Worm (Caenorhabditis elegans): ENCODE results near the gene mai-1.
A peak's percentile ranks its signal among the peaks of the same experiment; 100 is the strongest.

Gene mai-1

ce11 chrX:3108603-3109002, 7.8 kb downstream of the mai-1 start (continued):
- TF ChIP-seq nhr-25 (tag; optimal IDR thresholded peaks at IDR 0.05) = no peak
- no peak for TF ChIP-seq egl-27 (tag; optimal IDR thresholded peaks at IDR 0.05)
- no peak for TF ChIP-seq elt-3 (tag; optimal IDR thresholded peaks at IDR 0.05)
- peak; percentile 46 for TF ChIP-seq sma-9 (GFP tag; optimal IDR thresholded peaks at IDR 0.05)
- TF ChIP-seq sma-9 (tag; optimal IDR thresholded peaks at IDR 0.05) = no peak
- TF ChIP-seq lin-11 (tag; optimal IDR thresholded peaks at IDR 0.05) = no peak
- TF ChIP-seq ztf-4 (tag; optimal IDR thresholded peaks at IDR 0.05) = no peak
- TF ChIP-seq elt-1 (tag; optimal IDR thresholded peaks at IDR 0.05) = no peak
- no peak for TF ChIP-seq alr-1 (tag; optimal IDR thresholded peaks at IDR 0.05)
- no peak for TF ChIP-seq sem-4 (tag; optimal IDR thresholded peaks at IDR 0.05)
- no peak for TF ChIP-seq unc-55 (GFP tag; optimal IDR thresholded peaks at IDR 0.05)

- TF ChIP-seq snpc-4 (tag; optimal IDR thresholded peaks at IDR 0.05) (no peak), sma-3 (GFP tag; optimal IDR thresholded peaks at IDR 0.05) (peak; percentile 44), nhr-6 (tag; optimal IDR thresholded peaks at IDR 0.05) (peak; percentile 1), lsy-2 (tag; optimal IDR thresholded peaks at IDR 0.05) (peak in 1 of 2 experiments; percentile 74), blmp-1 (tag; optimal IDR thresholded peaks at IDR 0.05; ENCODE audit: insufficient read depth) (no peak), nhr-77 (tag; optimal IDR thresholded peaks at IDR 0.05) (no peak), sma-9 (GFP tag; optimal IDR thresholded peaks at IDR 0.05) (no peak), sma-9 (tag; optimal IDR thresholded peaks at IDR 0.05) (no peak), peb-1 (tag; optimal IDR thresholded peaks at IDR 0.05) (no peak), nhr-237 (tag; optimal IDR thresholded peaks at IDR 0.05) (no peak), nhr-21 (tag; optimal IDR thresholded peaks at IDR 0.05) (peak; percentile 46), mbf-1 (tag; optimal IDR thresholded peaks at IDR 0.05) (no peak), ceh-82 (tag; optimal IDR thresholded peaks at IDR 0.05) (no peak), ztf-1 (GFP tag; conservative IDR thresholded peaks at IDR 0.05) (no peak), dmd-4 (tag; optimal IDR thresholded peaks at IDR 0.05) (no peak), ZK546.5 (tag; optimal IDR thresholded peaks at IDR 0.05) (no peak), gmeb-1 (tag; optimal IDR thresholded peaks at IDR 0.05) (peak; percentile 61), sem-4 (tag; optimal IDR thresholded peaks at IDR 0.05) (peak; percentile 75), mab-5 (tag; optimal IDR thresholded peaks at IDR 0.05) (no peak), ztf-4 (tag; optimal IDR thresholded peaks at IDR 0.05) (no peak), nhr-10 (tag; optimal IDR thresholded peaks at IDR 0.05) (no peak), unc-39 (tag; optimal IDR thresholded peaks at IDR 0.05) (no peak), F13H6.1 (tag; optimal IDR thresholded peaks at IDR 0.05) (peak; percentile 55), nhr-11 (tag; optimal IDR thresholded peaks at IDR 0.05) (no peak), lin-39 (tag; optimal IDR thresholded peaks at IDR 0.05) (no peak), ceh-16 (tag; optimal IDR thresholded peaks at IDR 0.05) (no peak), alr-1 (tag; optimal IDR thresholded peaks at IDR 0.05) (no peak), nhr-129 (tag; optimal IDR thresholded peaks at IDR 0.05) (peak; percentile 72), aly-2 (tag; optimal IDR thresholded peaks at IDR 0.05) (no peak), ama-1 (optimal IDR thresholded peaks at IDR 0.05) (no peak), elt-3 (tag; optimal IDR thresholded peaks at IDR 0.05) (no peak), elt-1 (tag; optimal IDR thresholded peaks at IDR 0.05) (no peak), nhr-23 (tag; optimal IDR thresholded peaks at IDR 0.05) (no peak), ztf-11 (tag; optimal IDR thresholded peaks at IDR 0.05) (no peak), nhr-25 (tag; optimal IDR thresholded peaks at IDR 0.05) (peak; percentile 74), egl-27 (tag; optimal IDR thresholded peaks at IDR 0.05) (no peak), R02D3.7 (tag; optimal IDR thresholded peaks at IDR 0.05) (no peak), unc-55 (GFP tag; optimal IDR thresholded peaks at IDR 0.05) (peak; percentile 62), crh-2 (tag; optimal IDR thresholded peaks at IDR 0.05) (peak; percentile 71), C34F6.9 (tag; optimal IDR thresholded peaks at IDR 0.05) (peak; percentile 91), Y55F3AM.14 (GFP tag; optimal IDR thresholded peaks at IDR 0.05) (no peak), unc-62 (GFP tag; optimal IDR thresholded peaks at IDR 0.05) (no peak), lin-13 (GFP tag; optimal IDR thresholded peaks at IDR 0.05) (peak; percentile 51), zag-1 (tag; optimal IDR thresholded peaks at IDR 0.05) (no peak), skn-1 (tag; optimal IDR thresholded peaks at IDR 0.05) (no peak), nhr-12 (tag; optimal IDR thresholded peaks at IDR 0.05) (no peak), mdl-1 (tag; optimal IDR thresholded peaks at IDR 0.05) (peak in 1 of 2 experiments; percentile 1), lin-11 (tag; optimal IDR thresholded peaks at IDR 0.05) (peak; percentile 15), fos-1 (tag; optimal IDR thresholded peaks at IDR 0.05) (peak; percentile 54)
Measured at ce11 chrX:3106137-3106536, 10.3 kb downstream of the mai-1 start, which contains the start of gene K10B3.5. Gene K10B3.5 (minus strand): TSS chrX:3106479.
